Fruit fly (Drosophila melanogaster): ENCODE results near the gene spn-A.
A peak's percentile ranks its signal among the peaks of the same experiment; 100 is the strongest.

The spn-A gene

dm6 chr3R:30014977-30015514 lies 40.8 kb downstream of the spn-A start, which contains the start of gene CG7920 (continued):
- peak; percentile 53; the same call in 2 of the 3 replicates for TF ChIP-seq CG14860 (GFP tag; IDR thresholded peaks at IDR 0.05; ENCODE audit: partially characterized antibody)
- no peak for TF ChIP-seq CG18476 (GFP tag; optimal IDR thresholded peaks at IDR 0.05)
- peak; percentile 18 for TF ChIP-seq CG12942 (GFP tag; optimal IDR thresholded peaks at IDR 0.05)
- no peak for TF ChIP-seq lmd (GFP tag; IDR thresholded peaks at IDR 0.05)
- TF ChIP-seq maf-S (GFP tag; optimal IDR thresholded peaks at IDR 0.05), result peak; percentile 10
- peak; percentile 41; the same call in 1 of the 2 replicates for TF ChIP-seq CG32532 (GFP tag; IDR thresholded peaks at IDR 0.05)
- no peak for TF ChIP-seq Fer2 (tag; optimal IDR thresholded peaks at IDR 0.05)
- peak; percentile 75 for TF ChIP-seq Opbp (GFP tag; IDR thresholded peaks at IDR 0.05; ENCODE audit: partially characterized antibody)
- TF ChIP-seq CkIIα-i1 (GFP tag; IDR thresholded peaks at IDR 0.05), result no peak
- peak; percentile 63 for TF ChIP-seq CG1603 (tag; optimal IDR thresholded peaks at IDR 0.05)
- no peak for TF ChIP-seq CG14667 (GFP tag; IDR thresholded peaks at IDR 0.05)
- no peak for TF ChIP-seq CG7271 (tag; optimal IDR thresholded peaks at IDR 0.05)
- peak in 1 of 2 experiments; percentile 14 for TF ChIP-seq bsh (GFP tag; optimal IDR thresholded peaks at IDR 0.05)
- TF ChIP-seq Neu2 (GFP tag; optimal IDR thresholded peaks at IDR 0.05; ENCODE audit: borderline replicate concordance), result no peak
- peak; percentile 99 for TF ChIP-seq E2f2 (GFP tag; IDR thresholded peaks at IDR 0.05)
- no peak for TF ChIP-seq Eip74EF (GFP tag; optimal IDR thresholded peaks at IDR 0.05)
- no peak for TF ChIP-seq CG12219 (GFP tag; optimal IDR thresholded peaks at IDR 0.05)
- TF ChIP-seq Dbx (GFP tag; IDR thresholded peaks at IDR 0.05), result no peak
- no peak for TF ChIP-seq CG4617 (GFP tag; optimal IDR thresholded peaks at IDR 0.05; ENCODE audit: borderline replicate concordance)
- no peak for TF ChIP-seq so (GFP tag; IDR thresholded peaks at IDR 0.05)
- peak; percentile 37 for TF ChIP-seq Hand (GFP tag; optimal IDR thresholded peaks at IDR 0.05)
- TF ChIP-seq zen2 (GFP tag; IDR thresholded peaks at IDR 0.05; ENCODE audit: partially characterized antibody), result peak; percentile 44; the same call in 1 of the 3 replicates
- TF ChIP-seq Ptx1 (GFP tag; IDR thresholded peaks at IDR 0.05), result 0 out of 2 replicates have a peak, but pooled peaks have one; percentile 8
- TF ChIP-seq CG31441 (GFP tag; IDR thresholded peaks at IDR 0.05), result 0 out of 2 replicates have a peak, but pooled peaks have one; percentile 8
- TF ChIP-seq pzg (GFP tag; optimal IDR thresholded peaks at IDR 0.05), result peak; percentile 86
- TF ChIP-seq CG9797 (GFP tag; optimal IDR thresholded peaks at IDR 0.05), result peak; percentile 26
- peak; percentile 25 for TF ChIP-seq NfI (GFP tag; optimal IDR thresholded peaks at IDR 0.05)
- peak; percentile 58 for TF ChIP-seq CG10543 (GFP tag; optimal IDR thresholded peaks at IDR 0.05)
- TF ChIP-seq ato (GFP tag; IDR thresholded peaks at IDR 0.05; ENCODE audit: partially characterized antibody), result peak; percentile 61; the same call in 1 of the 2 replicates
- TF ChIP-seq CG9437 (GFP tag; optimal IDR thresholded peaks at IDR 0.05), result no peak
- peak; percentile 3 for TF ChIP-seq CHES-1-like (GFP tag; optimal IDR thresholded peaks at IDR 0.05)
- peak; percentile 71 for TF ChIP-seq Sin3A (optimal IDR thresholded peaks at IDR 0.05)
- no peak for TF ChIP-seq oc (tag; optimal IDR thresholded peaks at IDR 0.05)
- peak; percentile 83 for TF ChIP-seq unc-4 (GFP tag; IDR thresholded peaks at IDR 0.05; ENCODE audit: partially characterized antibody)
- no peak for TF ChIP-seq btn (GFP tag; optimal IDR thresholded peaks at IDR 0.05)
- peak; percentile 30 for TF ChIP-seq Lhr (GFP tag; optimal IDR thresholded peaks at IDR 0.05)
- TF ChIP-seq phol (tag; optimal IDR thresholded peaks at IDR 0.05), result peak; percentile 56
- peak; percentile 3 to 29 for TF ChIP-seq dpn (GFP tag; optimal IDR thresholded peaks at IDR 0.05)
- peak; percentile 41 for TF ChIP-seq Nf-YC (tag; optimal IDR thresholded peaks at IDR 0.05)
- TF ChIP-seq z (GFP tag; IDR thresholded peaks at IDR 0.05), result 0 out of 3 replicates have a peak, but pooled peaks have one; percentile 53
- peak; percentile 48 for TF ChIP-seq gfzf (GFP tag; optimal IDR thresholded peaks at IDR 0.05)
- peak; percentile 83 for TF ChIP-seq Jarid2 (GFP tag; optimal IDR thresholded peaks at IDR 0.05)
- TF ChIP-seq hbn (GFP tag; IDR thresholded peaks at IDR 0.05; ENCODE audit: partially characterized antibody), result peak; percentile 54; the same call in 1 of the 2 replicates
- peak; percentile 23 for TF ChIP-seq CG7556 (GFP tag; optimal IDR thresholded peaks at IDR 0.05)
- peak; percentile 30; the same call in 1 of the 3 replicates for TF ChIP-seq CG7963 (GFP tag; IDR thresholded peaks at IDR 0.05; ENCODE audit: partially characterized antibody)
- no peak for TF ChIP-seq CG1647 (GFP tag; optimal IDR thresholded peaks at IDR 0.05)
- TF ChIP-seq jigr1 (GFP tag; IDR thresholded peaks at IDR 0.05), result no peak
- TF ChIP-seq CG11456 (GFP tag; IDR thresholded peaks at IDR 0.05), result no peak
